Fruit fly (Drosophila melanogaster): ENCODE measurements around the gene CG4617.

The CG4617 gene

dm6 chrX:7109793-7110606 is 5.7 kb upstream of the CG4617 start, which contains the start of gene fz4 (continued):
- no peak for TF ChIP-seq chm (GFP tag; IDR thresholded peaks at IDR 0.05)
- no peak; the same call in 1 of the 2 replicates for TF ChIP-seq lmd (GFP tag; IDR thresholded peaks at IDR 0.05)
- no peak for TF ChIP-seq CG13123 (GFP tag; optimal IDR thresholded peaks at IDR 0.05)
- no peak; the same call in 2 of the 3 replicates for TF ChIP-seq CG34422 (GFP tag; IDR thresholded peaks at IDR 0.05)
- peak; percentile 80 for TF ChIP-seq CG42726 (GFP tag; IDR thresholded peaks at IDR 0.05; ENCODE audit: partially characterized antibody)
- no peak for TF ChIP-seq fd96Cb (tag; optimal IDR thresholded peaks at IDR 0.05)
- TF ChIP-seq Neu2 (GFP tag; optimal IDR thresholded peaks at IDR 0.05; ENCODE audit: borderline replicate concordance): no peak
- no peak for TF ChIP-seq ac (GFP tag; optimal IDR thresholded peaks at IDR 0.05)
- no peak for TF ChIP-seq CG4360 (GFP tag; IDR thresholded peaks at IDR 0.05)
- TF ChIP-seq insv (GFP tag; optimal IDR thresholded peaks at IDR 0.05): peak in 1 of 2 experiments; percentile 4
- TF ChIP-seq CG6654 (GFP tag; optimal IDR thresholded peaks at IDR 0.05): no peak
- no peak for TF ChIP-seq CG1603 (tag; optimal IDR thresholded peaks at IDR 0.05)
- TF ChIP-seq Dfd (GFP tag; optimal IDR thresholded peaks at IDR 0.05): no peak
- no peak for TF ChIP-seq disco-r (GFP tag; optimal IDR thresholded peaks at IDR 0.05)
- peak; percentile 98 for TF ChIP-seq crol (GFP tag; IDR thresholded peaks at IDR 0.05)
- TF ChIP-seq CG9727 (GFP tag; optimal IDR thresholded peaks at IDR 0.05): no peak
- no peak for TF ChIP-seq br (optimal IDR thresholded peaks at IDR 0.05)
- no peak for TF ChIP-seq al (GFP tag; IDR thresholded peaks at IDR 0.05)
- no peak for TF ChIP-seq Awh (GFP tag; IDR thresholded peaks at IDR 0.05)
- TF ChIP-seq phol (tag; optimal IDR thresholded peaks at IDR 0.05): no peak
- no peak for TF ChIP-seq CG9817 (tag; optimal IDR thresholded peaks at IDR 0.05)
- TF ChIP-seq onecut (GFP tag; IDR thresholded peaks at IDR 0.05): 0 out of 2 replicates have a peak, but pooled peaks have one; percentile 17
- no peak for TF ChIP-seq dan (GFP tag; IDR thresholded peaks at IDR 0.05)
- TF ChIP-seq CG7745 (tag; optimal IDR thresholded peaks at IDR 0.05): no peak
- TF ChIP-seq knrl (GFP tag; IDR thresholded peaks at IDR 0.05; ENCODE audit: partially characterized antibody): peak; percentile 76
- no peak for TF ChIP-seq HLH54F (GFP tag; optimal IDR thresholded peaks at IDR 0.05)
- TF ChIP-seq CG2116 (GFP tag; optimal IDR thresholded peaks at IDR 0.05): peak; percentile 65
- peak; percentile 11 for TF ChIP-seq CG33557 (GFP tag; optimal IDR thresholded peaks at IDR 0.05)
- no peak for TF ChIP-seq Hr39 (optimal IDR thresholded peaks at IDR 0.05)
- no peak for TF ChIP-seq CG8944 (GFP tag; optimal IDR thresholded peaks at IDR 0.05)
- no peak for TF ChIP-seq H15 (GFP tag; IDR thresholded peaks at IDR 0.05)
- TF ChIP-seq gsb-n (tag; optimal IDR thresholded peaks at IDR 0.05): no peak
- TF ChIP-seq BEAF-32 (GFP tag; optimal IDR thresholded peaks at IDR 0.05): peak; percentile 78
- TF ChIP-seq esg (GFP tag; conservative IDR thresholded peaks at IDR 0.05): no peak
- no peak for TF ChIP-seq so (GFP tag; IDR thresholded peaks at IDR 0.05)
- no peak for TF ChIP-seq E2f1 (GFP tag; IDR thresholded peaks at IDR 0.05)
- no peak for TF ChIP-seq D19A (tag; optimal IDR thresholded peaks at IDR 0.05)
- TF ChIP-seq pfk (GFP tag; optimal IDR thresholded peaks at IDR 0.05): no peak
- no peak for TF ChIP-seq sd (tag; optimal IDR thresholded peaks at IDR 0.05)
- TF ChIP-seq CG17829 (tag; optimal IDR thresholded peaks at IDR 0.05): peak; percentile 1
- TF ChIP-seq peb (GFP tag; IDR thresholded peaks at IDR 0.05): no peak
- no peak for TF ChIP-seq D19B (GFP tag; optimal IDR thresholded peaks at IDR 0.05)
- TF ChIP-seq CG13624 (GFP tag; optimal IDR thresholded peaks at IDR 0.05): peak; percentile 31
- no peak for TF ChIP-seq Vsx1 (GFP tag; optimal IDR thresholded peaks at IDR 0.05)
- TF ChIP-seq yki (optimal IDR thresholded peaks at IDR 0.05): no peak
- TF ChIP-seq Hmx (GFP tag; optimal IDR thresholded peaks at IDR 0.05): no peak
- no peak for TF ChIP-seq HLHmδ (GFP tag; optimal IDR thresholded peaks at IDR 0.05)
- TF ChIP-seq CG14667 (GFP tag; IDR thresholded peaks at IDR 0.05): no peak
- no peak for TF ChIP-seq salm (tag; optimal IDR thresholded peaks at IDR 0.05)
- TF ChIP-seq Poxn (GFP tag; IDR thresholded peaks at IDR 0.05): no peak
- TF ChIP-seq maf-S (GFP tag; optimal IDR thresholded peaks at IDR 0.05): no peak

Data from whole organism, embryonic.